Worm (Caenorhabditis elegans): ENCODE data around the gene C25F6.1.

DNA sequence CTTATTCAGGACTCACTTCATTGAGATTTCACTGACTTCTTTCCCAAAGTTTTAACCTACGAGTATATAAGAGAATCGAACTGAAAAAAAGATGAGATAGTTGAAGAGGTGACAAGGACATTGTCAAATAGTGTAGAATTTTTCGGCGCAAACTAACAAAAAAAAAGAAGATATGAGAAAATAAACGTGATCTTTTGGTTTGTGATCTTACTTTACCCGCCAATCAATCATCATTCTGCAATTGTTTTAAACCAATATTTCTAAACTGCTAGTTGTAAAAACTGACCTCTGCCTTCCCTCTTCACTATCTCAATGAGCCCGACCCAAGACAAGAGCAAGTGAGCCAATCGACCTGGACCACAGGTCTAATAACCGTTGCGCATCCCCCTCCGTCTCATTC, 20.1 kb upstream of the C25F6.1 start:
- TF ChIP-seq lin-13 (tag; optimal IDR thresholded peaks at IDR 0.05), result no peak
- TF ChIP-seq unc-62 (GFP tag; optimal IDR thresholded peaks at IDR 0.05), result no peak
- no peak for TF ChIP-seq tbx-8 (GFP tag; optimal IDR thresholded peaks at IDR 0.05)
- no peak for TF ChIP-seq zip-8 (tag; optimal IDR thresholded peaks at IDR 0.05)
- no peak for TF ChIP-seq ces-1 (GFP tag; optimal IDR thresholded peaks at IDR 0.05)
